Worm (Caenorhabditis elegans): Measurements from ENCODE around the gene smz-1.

- TF ChIP-seq nhr-28 (tag; optimal IDR thresholded peaks at IDR 0.05) (no peak), zag-1 (tag; optimal IDR thresholded peaks at IDR 0.05) (no peak), egl-27 (tag; optimal IDR thresholded peaks at IDR 0.05) (no peak), nhr-11 (tag; optimal IDR thresholded peaks at IDR 0.05) (no peak), arid-1 (GFP tag; conservative IDR thresholded peaks at IDR 0.05) (no peak), unc-39 (tag; optimal IDR thresholded peaks at IDR 0.05) (no peak), ceh-82 (tag; optimal IDR thresholded peaks at IDR 0.05) (no peak), pqm-1 (tag; optimal IDR thresholded peaks at IDR 0.05) (no peak), lim-7 (GFP tag; IDR thresholded peaks at IDR 0.05) (no peak)
These were observed 8.5 kb downstream of the smz-1 start, which contains the start of gene C25G4.8 for ce11 chrIV:12463370-12463769.

All from whole organism, L4 larva.